Worm (Caenorhabditis elegans) whole organism, mixed stage, embryonic: ENCODE data around the gene jmjd-1.1.

Experiments
- bed-3 ChIP-seq: fragments of 200-800 bp; sonication (Bioruptor generic); optimal IDR thresholded peaks from 3 replicates; lab custom pipeline; 2018; ENCODE audit warnings: mild to moderate bottlenecking, missing genetic modification characterization, moderate library complexity, missing compliant biosample characterization
- blmp-1 ChIP-seq: fragments of 150-350 bp; optimal IDR thresholded peaks from 2 replicates; lab custom pipeline; 2014; ENCODE audit warnings: missing biosample characterization, missing genetic modification characterization
- ces-1 ChIP-seq: fragments of 150-350 bp; optimal IDR thresholded peaks from 2 replicates; lab custom pipeline; 2014; ENCODE audit warnings: missing biosample characterization, missing genetic modification reagents, missing genetic modification characterization
- elt-1 ChIP-seq: sonication (generic microtip); optimal IDR thresholded peaks from 2 replicates; lab custom pipeline; 2017; ENCODE audit warnings: missing genetic modification characterization, mild to moderate bottlenecking, missing compliant biosample characterization, antibody characterized with exemption, moderate library complexity, borderline replicate concordance; ENCODE audit not compliant: insufficient read depth
- elt-3 ChIP-seq: fragments of 150-350 bp; optimal IDR thresholded peaks from 2 replicates; lab custom pipeline; 2014; ENCODE audit warnings: missing biosample characterization, missing genetic modification characterization
- flh-1 ChIP-seq: fragments of 200-800 bp; sonication (Bioruptor generic); optimal IDR thresholded peaks from 2 replicates; lab custom pipeline; 2018; ENCODE audit warnings: mild to moderate bottlenecking, missing genetic modification characterization, moderate library complexity, missing compliant biosample characterization
- lsy-2 ChIP-seq: fragments of 150-350 bp; optimal IDR thresholded peaks from 2 replicates; lab custom pipeline; 2014; ENCODE audit warnings: missing biosample characterization, missing genetic modification characterization
- nhr-12 ChIP-seq: fragments of 150-350 bp; optimal IDR thresholded peaks from 2 replicates; lab custom pipeline; 2014; ENCODE audit warnings: missing biosample characterization, missing genetic modification characterization
- pha-4 ChIP-seq: fragments of 150-350 bp; optimal IDR thresholded peaks from 2 replicates; lab custom pipeline; 2018; ENCODE audit warnings: missing biosample characterization, missing genetic modification reagents, missing genetic modification characterization
- snpc-4 ChIP-seq: fragments of 150-350 bp; optimal IDR thresholded peaks from 2 replicates; lab custom pipeline; 2014; ENCODE audit warnings: missing biosample characterization, missing genetic modification characterization
- unc-39 ChIP-seq: fragments of 150-350 bp; optimal IDR thresholded peaks from 2 replicates; lab custom pipeline; 2014; ENCODE audit warnings: missing biosample characterization, missing genetic modification characterization
- unc-62 ChIP-seq: fragments of 150-350 bp; optimal IDR thresholded peaks from 2 replicates; lab custom pipeline; 2014; ENCODE audit warnings: missing biosample characterization, missing genetic modification reagents, missing genetic modification characterization

- TF ChIP-seq blmp-1, result no peak
- TF ChIP-seq unc-39 (tag; lab: Kevin White, UChicago), result no peak
- TF ChIP-seq snpc-4 (tag; lab: Kevin White, UChicago), result no peak
- no peak for TF ChIP-seq unc-62 (GFP tag; lab: Kevin White, UChicago)
- TF ChIP-seq elt-3 (tag; lab: Kevin White, UChicago), result no peak
- TF ChIP-seq nhr-12, result no peak
- TF ChIP-seq elt-1 (tag; lab: Kevin White, UChicago), result no peak
- TF ChIP-seq lsy-2, result no peak
- no peak for TF ChIP-seq bed-3 (GFP tag; lab: Kevin White, UChicago)
- no peak for TF ChIP-seq pha-4 (tag; lab: Kevin White, UChicago)
- TF ChIP-seq ces-1, result no peak
- TF ChIP-seq flh-1, result no peak
Measured at ce11 chrII:11845954-11846353, 39.6 kb downstream of the jmjd-1.1 start.
